Fruit fly (Drosophila melanogaster): ENCODE measurements around the gene RpS10b.

Gene RpS10b

DNA sequence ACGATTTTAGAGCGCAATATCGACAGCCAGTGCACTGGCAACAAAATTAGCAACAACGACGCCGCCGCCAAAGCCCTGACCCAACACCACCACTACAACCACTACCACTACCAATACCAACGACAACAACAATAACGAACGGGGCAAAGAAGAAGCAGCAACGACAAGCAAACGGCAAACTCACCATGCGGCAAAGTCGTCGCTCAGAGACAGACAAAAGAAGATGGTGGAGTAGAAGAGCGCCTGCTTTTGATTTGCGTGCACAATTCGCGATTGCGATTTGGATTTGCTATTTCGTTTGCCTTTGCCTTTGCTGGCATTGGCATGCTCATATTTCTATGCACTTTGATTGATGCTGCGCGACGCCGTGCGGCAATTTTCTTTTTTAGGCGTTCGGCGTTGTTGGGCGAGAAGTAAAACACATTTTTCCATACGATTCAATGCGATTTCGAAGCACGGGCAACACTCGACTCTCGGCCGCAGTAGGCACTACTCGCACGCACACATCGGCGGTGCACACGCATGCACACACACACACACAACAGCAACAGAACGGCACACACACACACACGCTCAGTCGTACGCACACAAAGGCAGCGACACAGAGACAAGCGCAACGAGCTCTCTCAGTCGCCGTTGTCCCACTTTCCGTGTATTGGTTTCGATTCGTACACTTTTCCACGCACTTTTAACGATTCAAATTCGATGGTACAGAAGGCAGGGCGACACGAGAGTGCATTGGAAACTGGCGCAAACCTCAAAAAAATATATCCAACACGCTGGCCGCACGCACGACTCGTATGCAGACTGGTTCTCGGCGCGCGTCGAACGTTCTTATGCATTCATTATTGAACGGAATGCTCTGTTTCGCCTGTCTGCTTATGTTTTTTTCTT is 39.9 kb downstream of the RpS10b start (continued):
- TF ChIP-seq CG34376 (GFP tag; optimal IDR thresholded peaks at IDR 0.05) (peak; percentile 47), CG15479 (GFP tag; optimal IDR thresholded peaks at IDR 0.05) (peak; percentile 95), chinmo (GFP tag; IDR thresholded peaks at IDR 0.05; ENCODE audit: partially characterized antibody) (peak; percentile 88; the same call in 2 of the 4 replicates), CG17385 (GFP tag; optimal IDR thresholded peaks at IDR 0.05) (peak; percentile 93), CG1602 (GFP tag; optimal IDR thresholded peaks at IDR 0.05) (no peak), sens (GFP tag) (peak; percentile 4), chm (GFP tag; IDR thresholded peaks at IDR 0.05) (0 out of 2 replicates have a peak, but pooled peaks have one; percentile 8), lola (GFP tag; optimal IDR thresholded peaks at IDR 0.05) (peak in 1 of 3 experiments; percentile 80), sr (GFP tag; IDR thresholded peaks at IDR 0.05) (no peak), CG2129 (GFP tag; IDR thresholded peaks at IDR 0.05; ENCODE audit: partially characterized antibody) (no peak), pros (GFP tag; optimal IDR thresholded peaks at IDR 0.05) (peak; percentile 56), HmgZ (tag; optimal IDR thresholded peaks at IDR 0.05) (peak; percentile 15), CG2889 (GFP tag; IDR thresholded peaks at IDR 0.05) (no peak), D (optimal IDR thresholded peaks at IDR 0.05) (peak; percentile 19), D (GFP tag; optimal IDR thresholded peaks at IDR 0.05) (no peak), hth (optimal IDR thresholded peaks at IDR 0.05) (no peak)

- TF ChIP-seq hth (optimal IDR thresholded peaks at IDR 0.05): no peak
- TF ChIP-seq CG17829 (tag; optimal IDR thresholded peaks at IDR 0.05): no peak
- TF ChIP-seq bigmax (GFP tag; optimal IDR thresholded peaks at IDR 0.05): peak; percentile 38
- peak; percentile 57 for TF ChIP-seq E2f2 (GFP tag; IDR thresholded peaks at IDR 0.05)
- TF ChIP-seq gem (tag; optimal IDR thresholded peaks at IDR 0.05): no peak
- TF ChIP-seq Pdp1 (GFP tag; optimal IDR thresholded peaks at IDR 0.05): no peak
- peak; percentile 7; the same call in 1 of the 3 replicates for TF ChIP-seq Dbx (GFP tag; IDR thresholded peaks at IDR 0.05)
- no peak for TF ChIP-seq CG8290 (GFP tag; optimal IDR thresholded peaks at IDR 0.05)
- TF ChIP-seq CG8290 (tag; optimal IDR thresholded peaks at IDR 0.05): peak in 1 of 2 experiments; percentile 35
- TF ChIP-seq dimm (GFP tag; IDR thresholded peaks at IDR 0.05): no peak
- TF ChIP-seq Ets97D (GFP tag; optimal IDR thresholded peaks at IDR 0.05): peak; percentile 37
- TF ChIP-seq schlank (tag; optimal IDR thresholded peaks at IDR 0.05): no peak
- no peak for TF ChIP-seq CG10147 (GFP tag; optimal IDR thresholded peaks at IDR 0.05)
- TF ChIP-seq pho (GFP tag; optimal IDR thresholded peaks at IDR 0.05): no peak
- peak; percentile 2 for TF ChIP-seq kni (GFP tag; optimal IDR thresholded peaks at IDR 0.05)
- TF ChIP-seq vvl (GFP tag; IDR thresholded peaks at IDR 0.05): peak; percentile 49; the same call in 1 of the 2 replicates
- TF ChIP-seq CG11696 (GFP tag; IDR thresholded peaks at IDR 0.05): no peak
- TF ChIP-seq Dp (GFP tag; optimal IDR thresholded peaks at IDR 0.05): peak; percentile 51
- TF ChIP-seq HLHmδ (GFP tag; optimal IDR thresholded peaks at IDR 0.05): peak; percentile 34
- peak; percentile 59 for TF ChIP-seq CG17186 (GFP tag; optimal IDR thresholded peaks at IDR 0.05)
- TF ChIP-seq CG18476 (GFP tag; optimal IDR thresholded peaks at IDR 0.05): no peak
- no peak for TF ChIP-seq gt (GFP tag; IDR thresholded peaks at IDR 0.05)
- no peak for TF ChIP-seq CG3995 (GFP tag; optimal IDR thresholded peaks at IDR 0.05)
- TF ChIP-seq gfzf (GFP tag; optimal IDR thresholded peaks at IDR 0.05): peak; percentile 97
- peak; percentile 68 for TF ChIP-seq CG1603 (tag; optimal IDR thresholded peaks at IDR 0.05)
- no peak for TF ChIP-seq ac (GFP tag; optimal IDR thresholded peaks at IDR 0.05)
- TF ChIP-seq CG15479 (GFP tag; optimal IDR thresholded peaks at IDR 0.05): no peak
- peak; percentile 43 for TF ChIP-seq CTCF (GFP tag; optimal IDR thresholded peaks at IDR 0.05)
- TF ChIP-seq CG3163 (GFP tag; optimal IDR thresholded peaks at IDR 0.05): no peak
- TF ChIP-seq BEAF-32 (GFP tag; optimal IDR thresholded peaks at IDR 0.05): peak; percentile 58
- TF ChIP-seq CG10267 (tag; optimal IDR thresholded peaks at IDR 0.05): no peak
- TF ChIP-seq CG12155 (GFP tag; optimal IDR thresholded peaks at IDR 0.05): peak; percentile 65
- 0 out of 2 replicates have a peak, but pooled peaks have one; percentile 18 for TF ChIP-seq CG32772 (GFP tag; IDR thresholded peaks at IDR 0.05)
- peak; percentile 18 for TF ChIP-seq CG9727 (GFP tag; optimal IDR thresholded peaks at IDR 0.05)
These were observed 40.6 kb downstream of the RpS10b start, which contains the start of gene Rcd-1 for dm6 chrX:19638328-19638940. Rcd-1 (plus strand) TSS chrX:19638767.

Measured in whole organism, embryonic.